Worm (Caenorhabditis elegans): ENCODE results near the gene C50B6.7.

C50B6.7 gene

ce11 chrV:13357652-13358281 lies 33.0 kb upstream of the C50B6.7 start, which contains the start of gene F32H5.1 (continued):
- no peak for TF ChIP-seq lin-39 (tag; optimal IDR thresholded peaks at IDR 0.05)

ce11 chrV:13356210-13356609 lies 31.4 kb upstream of the C50B6.7 start:
- TF ChIP-seq efl-1 (optimal IDR thresholded peaks at IDR 0.05), result no peak
- peak in 1 of 2 experiments; percentile 81 for TF ChIP-seq efl-1 (GFP tag; optimal IDR thresholded peaks at IDR 0.05 in 1 of 2)
- no peak for TF ChIP-seq lin-35 (GFP tag; optimal IDR thresholded peaks at IDR 0.05)

DNA sequence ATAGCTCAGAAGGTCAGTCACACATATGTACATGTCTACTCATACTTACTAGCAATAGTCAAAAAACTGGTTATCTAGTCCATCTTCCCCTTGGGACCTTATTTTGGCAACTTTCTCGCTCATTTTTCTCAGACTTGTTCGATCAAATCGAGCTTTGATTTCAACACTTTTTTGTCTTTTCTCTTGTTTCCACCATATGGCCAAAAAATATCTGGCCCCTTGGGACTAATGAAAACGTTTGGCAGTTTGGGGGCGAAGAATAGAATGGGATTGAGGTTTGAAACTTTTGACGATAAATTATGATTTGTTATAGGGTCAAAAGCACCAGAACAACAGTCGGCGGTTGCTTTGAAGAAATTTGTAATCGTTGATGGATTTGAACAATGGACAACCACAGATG lies 27.6 kb upstream of the C50B6.7 start:
- TF ChIP-seq nhr-84 (tag; optimal IDR thresholded peaks at IDR 0.05) (no peak), mab-9 (GFP tag; IDR thresholded peaks at IDR 0.05) (peak; percentile 78), lin-14 (GFP tag; optimal IDR thresholded peaks at IDR 0.05) (peak; percentile 61)

ce11 chrV:13351773-13352172 lies 27.0 kb upstream of the C50B6.7 start:
- TF ChIP-seq hlh-17 (GFP tag; optimal IDR thresholded peaks at IDR 0.05; ENCODE audit: borderline replicate concordance) (no peak), jun-1 (tag; optimal IDR thresholded peaks at IDR 0.05) (no peak), egl-13 (tag; optimal IDR thresholded peaks at IDR 0.05) (no peak), mab-9 (GFP tag; IDR thresholded peaks at IDR 0.05) (peak; percentile 68), lin-39 (tag; optimal IDR thresholded peaks at IDR 0.05) (peak; percentile 27), nhr-71 (tag; optimal IDR thresholded peaks at IDR 0.05) (peak; percentile 57), lin-14 (GFP tag; optimal IDR thresholded peaks at IDR 0.05) (peak; percentile 63)

- no peak for TF ChIP-seq lin-39 (tag; optimal IDR thresholded peaks at IDR 0.05)
- no peak for TF ChIP-seq pqm-1 (tag; optimal IDR thresholded peaks at IDR 0.05)
- no peak for TF ChIP-seq nhr-84 (tag; optimal IDR thresholded peaks at IDR 0.05)
- no peak for TF ChIP-seq unc-62 (GFP tag; optimal IDR thresholded peaks at IDR 0.05)
- no peak for TF ChIP-seq nhr-85 (tag)
- TF ChIP-seq fkh-10 (GFP tag; optimal IDR thresholded peaks at IDR 0.05), result peak; percentile 57
- TF ChIP-seq mab-9 (GFP tag; IDR thresholded peaks at IDR 0.05), result no peak
These were observed 25.5 kb upstream of the C50B6.7 start for ce11 chrV:13350302-13350701.

DNA sequence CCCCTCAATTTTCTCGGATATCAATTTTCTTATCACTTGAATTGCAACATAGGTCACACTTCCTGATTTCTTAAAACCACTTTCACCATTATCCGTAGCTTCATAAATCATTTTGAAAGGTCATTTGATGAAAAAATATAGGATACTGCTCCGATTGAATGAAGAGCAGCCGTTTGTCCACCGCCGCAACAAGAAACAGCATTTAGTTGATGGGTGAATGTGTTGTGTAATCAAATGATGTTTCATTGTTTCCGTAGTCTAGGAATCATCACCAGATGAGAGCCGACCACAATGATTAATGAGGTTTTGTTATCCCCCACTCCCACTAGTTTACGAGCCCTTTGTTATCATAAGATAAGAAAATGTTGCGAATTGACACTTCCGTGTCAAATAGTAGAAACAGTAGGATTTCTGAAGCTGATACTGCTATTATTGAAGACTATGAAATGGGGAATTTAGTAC lies 21.1 kb upstream of the C50B6.7 start, which contains the start of gene twk-43:
TSS of gene twk-43 (plus strand) at position 412 of the 462 bp plus-strand sequence.
- TF ChIP-seq lsy-2 (tag; optimal IDR thresholded peaks at IDR 0.05), result peak in 1 of 2 experiments; percentile 2
- peak; percentile 85 for TF ChIP-seq rnt-1 (tag; optimal IDR thresholded peaks at IDR 0.05)
- TF ChIP-seq fos-1 (tag; optimal IDR thresholded peaks at IDR 0.05), result no peak
- peak; percentile 56 for TF ChIP-seq lin-39 (tag; optimal IDR thresholded peaks at IDR 0.05)
- TF ChIP-seq efl-3 (GFP tag; optimal IDR thresholded peaks at IDR 0.05), result no peak
- peak; percentile 25 for TF ChIP-seq nhr-20 (tag; optimal IDR thresholded peaks at IDR 0.05)
- TF ChIP-seq dsc-1 (tag; optimal IDR thresholded peaks at IDR 0.05), result peak; percentile 71
- peak; percentile 79 for TF ChIP-seq nhr-71 (tag; optimal IDR thresholded peaks at IDR 0.05)
- no peak for TF ChIP-seq elt-3 (tag; optimal IDR thresholded peaks at IDR 0.05)
- TF ChIP-seq vab-15 (tag; optimal IDR thresholded peaks at IDR 0.05), result peak; percentile 4
- no peak for TF ChIP-seq ztf-11 (tag; optimal IDR thresholded peaks at IDR 0.05)
- TF ChIP-seq tbx-2 (tag; optimal IDR thresholded peaks at IDR 0.05), result peak; percentile 10
- TF ChIP-seq lin-14 (GFP tag; optimal IDR thresholded peaks at IDR 0.05), result peak; percentile 88

ce11 chrV:13342235-13342634 lies 17.5 kb upstream of the C50B6.7 start:
- TF ChIP-seq irx-1 (tag; optimal IDR thresholded peaks at IDR 0.05) (no peak), dsc-1 (tag; optimal IDR thresholded peaks at IDR 0.05) (peak; percentile 76), egl-13 (tag; optimal IDR thresholded peaks at IDR 0.05) (no peak), nhr-85 (tag) (no peak)
